Fruit fly (Drosophila melanogaster) whole organism, prepupa: ENCODE measurements around the gene GCS2alpha.
"Not testable (repeated sequence)": the region's sequence is repeated elsewhere in the genome, so short reads cannot be mapped to it uniquely, and the experiment has no call there.

ENCODE experiments used
- CG16779 ChIP-seq: fragments of 200-800 bp; sonication (Bioruptor generic); optimal IDR thresholded peaks from 3 replicates; lab custom pipeline; 2017; ENCODE audit warnings: missing biosample characterization, mild to moderate bottlenecking, missing genetic modification characterization
- CG3032 ChIP-seq: fragments of 200-800 bp; optimal IDR thresholded peaks from 2 replicates; lab custom pipeline; 2019; ENCODE audit warnings: missing biosample characterization, mild to moderate bottlenecking, missing genetic modification characterization, moderate library complexity
- CG7368 ChIP-seq: fragments of 200-800 bp; sonication (Bioruptor generic); optimal IDR thresholded peaks from 3 replicates; lab custom pipeline; 2016; ENCODE audit warnings: missing biosample characterization, missing genetic modification characterization
- CG8119 ChIP-seq: fragments of 200-800 bp; sonication (Bioruptor generic); IDR thresholded peaks from 3 replicates; pipeline ENCODE4 v1.3.6; 2022; ENCODE audit warnings: missing biosample characterization, missing genetic modification characterization
- Ets96B ChIP-seq: fragments of 200-800 bp; optimal IDR thresholded peaks from 2 replicates; lab custom pipeline; 2019; ENCODE audit warnings: missing biosample characterization, mild to moderate bottlenecking, missing genetic modification characterization, moderate library complexity
- Gug ChIP-seq: fragments of 200-800 bp; sonication (Bioruptor generic); IDR thresholded peaks from 2 replicates; pipeline ENCODE4 v1.3.6; 2022; ENCODE audit warnings: missing biosample characterization, missing genetic modification characterization
- Hr39 ChIP-seq: fragments of 200-800 bp; sonication (Bioruptor generic); optimal IDR thresholded peaks from 2 replicates; lab custom pipeline; 2016; ENCODE audit warnings: missing biosample characterization, missing genetic modification characterization
- Sox102F ChIP-seq: fragments of 200-800 bp; sonication (Bioruptor generic); optimal IDR thresholded peaks from 2 replicates; lab custom pipeline; 2016; ENCODE audit warnings: missing biosample characterization, mild to moderate bottlenecking, missing genetic modification characterization
- spab ChIP-seq: fragments of 200-800 bp; sonication (Bioruptor generic); optimal IDR thresholded peaks from 2 replicates; lab custom pipeline; 2017; ENCODE audit warnings: missing biosample characterization, mild to moderate bottlenecking, missing genetic modification characterization, missing genetic modification reagents

dm6 chrX:21615139-21615538, 10.1 kb upstream of the GCS2alpha start, which contains the start of gene CG32820:
- not testable (repeated sequence) for TF ChIP-seq Gug (GFP tag; lab: Robert Waterston, UW); CG3032 (tag; lab: Kevin White, UChicago); Sox102F (GFP tag; lab: Kevin White, UChicago); CG16779 (tag; lab: Kevin White, UChicago); CG8119 (GFP tag; lab: Robert Waterston, UW); CG7368 (GFP tag; lab: Kevin White, UChicago); Ets96B (tag; lab: Kevin White, UChicago); Hr39 (GFP tag; lab: Kevin White, UChicago); spab
